Worm (Caenorhabditis elegans) whole organism, L2 larva: ENCODE measurements around the gene prkl-1.

Source experiments
- ceh-82 ChIP-seq: fragments of 150-350 bp; optimal IDR thresholded peaks from 2 replicates; lab custom pipeline; 2014; ENCODE audit warnings: missing biosample characterization, missing genetic modification characterization
- crh-2 ChIP-seq: sonication (generic microtip); optimal IDR thresholded peaks from 2 replicates; lab custom pipeline; 2017; ENCODE audit warnings: missing biosample characterization, missing genetic modification characterization
- dmd-4 ChIP-seq: sonication (generic microtip); optimal IDR thresholded peaks from 2 replicates; lab custom pipeline; 2017; ENCODE audit warnings: missing biosample characterization, missing genetic modification characterization
- lin-13 ChIP-seq: fragments of 150-350 bp; optimal IDR thresholded peaks from 2 replicates; lab custom pipeline; 2014; ENCODE audit warnings: missing biosample characterization, missing genetic modification reagents, missing genetic modification characterization
- mab-5 ChIP-seq: fragments of 150-350 bp; optimal IDR thresholded peaks from 2 replicates; lab custom pipeline; 2014; ENCODE audit warnings: missing biosample characterization, missing genetic modification characterization
- nhr-10 ChIP-seq: sonication (generic microtip); optimal IDR thresholded peaks from 2 replicates; lab custom pipeline; 2017; ENCODE audit warnings: missing biosample characterization, missing genetic modification characterization
- nhr-11 ChIP-seq: fragments of 150-350 bp; optimal IDR thresholded peaks from 2 replicates; lab custom pipeline; 2014; ENCODE audit warnings: missing biosample characterization, missing genetic modification characterization
- nhr-129 ChIP-seq: fragments of 150-350 bp; optimal IDR thresholded peaks from 2 replicates; lab custom pipeline; 2014; ENCODE audit warnings: missing biosample characterization, missing genetic modification characterization
- nhr-23 ChIP-seq: fragments of 150-350 bp; optimal IDR thresholded peaks from 2 replicates; lab custom pipeline; 2014; ENCODE audit warnings: missing biosample characterization, missing genetic modification reagents, missing genetic modification characterization
- nhr-237 ChIP-seq: fragments of 150-350 bp; optimal IDR thresholded peaks from 2 replicates; lab custom pipeline; 2014; ENCODE audit warnings: missing biosample characterization, missing genetic modification characterization
- sem-4 ChIP-seq: fragments of 150-350 bp; optimal IDR thresholded peaks from 2 replicates; lab custom pipeline; 2014; ENCODE audit warnings: missing biosample characterization, missing genetic modification reagents, missing genetic modification characterization
- sma-3 ChIP-seq: sonication (generic microtip); optimal IDR thresholded peaks from 2 replicates; lab custom pipeline; 2016; ENCODE audit warnings: missing genetic modification reagents, missing genetic modification characterization, missing compliant biosample characterization
- unc-39 ChIP-seq: fragments of 150-350 bp; optimal IDR thresholded peaks from 2 replicates; lab custom pipeline; 2014; ENCODE audit warnings: missing biosample characterization, missing genetic modification characterization
- ztf-11 ChIP-seq: sonication (generic microtip); optimal IDR thresholded peaks from 2 replicates; lab custom pipeline; 2017; ENCODE audit warnings: missing biosample characterization, missing genetic modification characterization
- ztf-4 ChIP-seq: fragments of 150-350 bp; optimal IDR thresholded peaks from 2 replicates; lab custom pipeline; 2014; ENCODE audit warnings: missing biosample characterization, missing genetic modification characterization

prkl-1 gene

ce11 chrIV:6937548-6937947 is 49.2 kb downstream of the prkl-1 start, which contains the start of gene npr-12:
Gene npr-12, minus strand, starts transcription at chrIV:6937648.
- TF ChIP-seq unc-39 (tag; lab: Kevin White, UChicago) (no peak), sma-3 (no peak), sem-4 (tag; lab: Kevin White, UChicago) (no peak), nhr-10 (tag; lab: Kevin White, UChicago) (no peak), ceh-82 (no peak), ztf-11 (tag; lab: Kevin White, UChicago) (no peak), lin-13 (GFP tag; lab: Kevin White, UChicago) (no peak), crh-2 (tag; lab: Kevin White, UChicago) (no peak), nhr-11 (tag; lab: Kevin White, UChicago) (no peak), ztf-4 (tag; lab: Kevin White, UChicago) (no peak), nhr-23 (tag; lab: Kevin White, UChicago) (no peak), nhr-237 (tag; lab: Kevin White, UChicago) (no peak), mab-5 (no peak), dmd-4 (tag; lab: Kevin White, UChicago) (no peak), nhr-129 (tag; lab: Kevin White, UChicago) (no peak)
- TF ChIP-seq, all 48 proteins: peak for 0
